Worm (Caenorhabditis elegans) whole organism, young adult: Measurements from ENCODE around the gene F08F3.4.

ENCODE experiments used
- ama-1 ChIP-seq, 3 experiments: fragments of 150-350 bp in 1 of 3; sonication (generic microtip) in 2 of 3; optimal IDR thresholded peaks; 2 replicates each; lab custom pipeline; 2014 to 2018; ENCODE audit warnings: missing biosample characterization in 2 of 3, missing genetic modification characterization in 2 of 3, missing genetic modification reagents in 2 of 3
- dox-1 ChIP-seq: fragments of 200-800 bp; sonication (Bioruptor generic); IDR thresholded peaks from 2 replicates; pipeline ENCODE4 v1.3.6; 2022; ENCODE audit warnings: missing genetic modification reagents, missing genetic modification characterization, missing compliant biosample characterization
- hlh-26 ChIP-seq: fragments of 200-800 bp; sonication (Bioruptor generic); conservative IDR thresholded peaks from 2 replicates; pipeline ENCODE4 v1.3.6; 2022; ENCODE audit warnings: missing genetic modification reagents, missing genetic modification characterization, missing compliant biosample characterization

DNA sequence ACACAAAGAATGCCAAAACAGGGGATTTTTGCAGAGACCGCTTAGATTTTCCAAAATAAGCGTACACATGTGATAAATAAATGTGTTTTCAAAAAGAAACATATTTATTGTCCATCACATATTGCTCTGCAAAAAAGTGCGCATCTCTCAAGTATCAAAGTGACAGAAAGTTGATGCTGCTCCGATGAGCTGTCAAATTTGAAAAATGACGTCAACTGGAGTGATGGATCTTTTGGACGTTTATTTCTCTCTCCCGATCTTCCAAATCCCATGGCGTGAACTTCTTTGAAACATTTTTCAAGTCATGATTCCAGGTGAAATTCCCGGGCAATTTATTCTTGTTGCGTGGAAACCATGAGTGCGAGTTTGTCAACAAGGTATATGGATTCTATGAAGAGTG lies 1.8 kb upstream of the F08F3.4 start:
- no peak for TF ChIP-seq dox-1 (GFP tag; lab: Robert Waterston, UW)
- TF ChIP-seq hlh-26, result no peak
- TF ChIP-seq ama-1 (optimal IDR thresholded peaks at IDR 0.05; lab: Kevin White, UChicago), result no peak
- TF ChIP-seq ama-1 (GFP tag; optimal IDR thresholded peaks at IDR 0.05; lab: Kevin White, UChicago), result no peak
